Worm (Caenorhabditis elegans) whole organism, early embryonic: Measurements from ENCODE around the gene T25F10.1.

ENCODE experiments used
- ama-1 ChIP-seq: fragments of 150-350 bp; optimal IDR thresholded peaks from 2 replicates; lab custom pipeline; 2014
- ceh-36 ChIP-seq: sonication (generic microtip); optimal IDR thresholded peaks from 2 replicates; lab custom pipeline; 2016; ENCODE audit warnings: missing genetic modification characterization, inconsistent platforms, missing compliant biosample characterization
- ets-7 ChIP-seq: sonication (generic microtip); optimal IDR thresholded peaks from 2 replicates; lab custom pipeline; 2016; ENCODE audit warnings: missing genotype, missing genetic modification characterization, missing compliant biosample characterization
- hmg-4 ChIP-seq: fragments of 200-800 bp; sonication (Bioruptor generic); optimal IDR thresholded peaks from 2 replicates; lab custom pipeline; 2018; ENCODE audit warnings: mild to moderate bottlenecking, missing genetic modification characterization, missing compliant biosample characterization
- pes-1 ChIP-seq: fragments of 200-800 bp; sonication (Bioruptor generic); IDR thresholded peaks from 2 replicates; pipeline ENCODE4 v1.3.6; 2022; ENCODE audit warnings: missing genetic modification reagents, missing genetic modification characterization, missing compliant biosample characterization
- sea-1 ChIP-seq: fragments of 200-800 bp; sonication (Bioruptor generic); conservative IDR thresholded peaks from 2 replicates; pipeline ENCODE4 v1.3.6; 2022; ENCODE audit warnings: missing genetic modification characterization, missing compliant biosample characterization

- TF ChIP-seq ama-1 (no peak), sea-1 (GFP tag; lab: Robert Waterston, UW) (no peak), pes-1 (GFP tag; lab: Robert Waterston, UW) (no peak), ceh-36 (tag; lab: Kevin White, UChicago) (no peak), ets-7 (tag; lab: Kevin White, UChicago) (no peak), hmg-4 (no peak)
Observed at ce11 chrV:6803992-6804391, 35.7 kb downstream of the T25F10.1 start, which contains the start of gene dmsr-11.
